Worm (Caenorhabditis elegans): Measurements from ENCODE around the gene F40F8.5.
"Not testable (repeated sequence)": the region's sequence is repeated elsewhere in the genome, so short reads cannot be mapped to it uniquely, and the experiment has no call there.

DNA sequence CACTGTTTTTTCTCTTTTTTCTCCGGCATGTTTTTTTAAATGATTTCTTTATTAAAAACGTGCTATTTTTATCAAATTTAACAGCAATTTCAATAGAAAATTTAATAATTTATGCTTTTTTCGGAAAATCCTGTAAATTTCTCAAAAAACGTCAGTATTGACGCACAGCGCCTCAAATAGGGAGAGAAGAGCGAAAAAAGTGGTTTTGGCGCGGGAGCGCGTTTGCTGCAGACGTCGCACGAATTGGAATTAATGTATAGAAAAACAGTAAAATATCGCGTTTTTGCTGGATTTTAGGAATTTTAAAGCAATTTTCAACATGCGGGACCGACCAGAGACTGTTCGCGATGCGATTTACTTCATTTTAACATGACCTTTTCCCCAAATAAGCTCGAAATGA lies 34.2 kb upstream of the F40F8.5 start:
- not testable (repeated sequence) for TF ChIP-seq flt-1 (GFP tag; IDR thresholded peaks at IDR 0.05); tab-1 (GFP tag; IDR thresholded peaks at IDR 0.05); klf-2 (GFP tag; conservative IDR thresholded peaks at IDR 0.05); ref-1 (GFP tag; conservative IDR thresholded peaks at IDR 0.05); ztf-29 (GFP tag; IDR thresholded peaks at IDR 0.05); T22C8.4 (GFP tag; IDR thresholded peaks at IDR 0.05); med-1 (GFP tag; optimal IDR thresholded peaks at IDR 0.05; ENCODE audit: insufficient read depth); cog-1 (tag; optimal IDR thresholded peaks at IDR 0.05)
- 0 out of 2 replicates have a peak, but pooled peaks have one; percentile 10 for TF ChIP-seq ztf-23 (GFP tag; IDR thresholded peaks at IDR 0.05)
